Worm (Caenorhabditis elegans) whole organism, young adult: ENCODE measurements around the gene W08E12.9.

Source experiments
- B0261.1 ChIP-seq: sonication (generic microtip); optimal IDR thresholded peaks from 2 replicates; lab custom pipeline; 2016; ENCODE audit warnings: mild to moderate bottlenecking, missing genetic modification characterization, moderate library complexity, missing compliant biosample characterization
- C06A6.2 ChIP-seq: fragments of 200-800 bp; sonication (Bioruptor generic); conservative IDR thresholded peaks from 2 replicates; pipeline ENCODE4 v1.3.6; 2022; ENCODE audit warnings: missing genetic modification characterization, missing compliant biosample characterization
- C17E4.6 ChIP-seq: fragments of 200-800 bp; sonication (Bioruptor generic); IDR thresholded peaks from 2 replicates; pipeline ENCODE4 v1.3.6; 2022; ENCODE audit warnings: missing genetic modification reagents, missing genetic modification characterization, missing compliant biosample characterization
- F10E7.11 ChIP-seq: sonication (generic microtip); optimal IDR thresholded peaks from 2 replicates; lab custom pipeline; 2017; ENCODE audit warnings: mild to moderate bottlenecking, missing genetic modification characterization, moderate library complexity, missing compliant biosample characterization
- F23B12.7 ChIP-seq: sonication (generic microtip); optimal IDR thresholded peaks from 2 replicates; lab custom pipeline; 2017; ENCODE audit warnings: missing genetic modification characterization, mild to moderate bottlenecking, missing compliant biosample characterization, antibody characterized with exemption, moderate library complexity; ENCODE audit not compliant: insufficient read depth
- F37B4.10 ChIP-seq: fragments of 200-800 bp; sonication (Bioruptor generic); IDR thresholded peaks from 2 replicates; pipeline ENCODE4 v1.3.6; 2022; ENCODE audit warnings: missing genetic modification characterization, missing compliant biosample characterization
- F57C9.4 ChIP-seq: sonication (generic microtip); optimal IDR thresholded peaks from 2 replicates; lab custom pipeline; 2017; ENCODE audit warnings: mild to moderate bottlenecking, missing genetic modification characterization, missing compliant biosample characterization
- K11D2.4 ChIP-seq: fragments of 200-800 bp; sonication (Bioruptor generic); IDR thresholded peaks from 2 replicates; pipeline ENCODE4 v1.3.6; 2022; ENCODE audit warnings: missing genetic modification reagents, missing genetic modification characterization, missing compliant biosample characterization
- Y67H2A.10 ChIP-seq: fragments of 200-800 bp; sonication (Bioruptor generic); conservative IDR thresholded peaks from 2 replicates; pipeline ENCODE4 v1.3.6; 2022; ENCODE audit warnings: missing genetic modification reagents, missing genetic modification characterization, missing compliant biosample characterization
- Y95B8A.8 ChIP-seq: fragments of 200-800 bp; sonication (Bioruptor generic); IDR thresholded peaks from 2 replicates; pipeline ENCODE4 v1.3.6; 2022; ENCODE audit warnings: missing genetic modification reagents, missing genetic modification characterization, missing compliant biosample characterization
- ama-1 ChIP-seq, 3 experiments: fragments of 150-350 bp in 1 of 3; sonication (generic microtip) in 2 of 3; optimal IDR thresholded peaks; 2 replicates each; lab custom pipeline; 2014 to 2018; ENCODE audit warnings: missing biosample characterization in 2 of 3, missing genetic modification characterization in 2 of 3, missing genetic modification reagents in 2 of 3
- aptf-2 ChIP-seq: fragments of 200-800 bp; sonication (Bioruptor generic); conservative IDR thresholded peaks from 2 replicates; pipeline ENCODE4 v1.3.6; 2022; ENCODE audit warnings: missing genetic modification reagents, missing genetic modification characterization, missing compliant biosample characterization
- athp-1 ChIP-seq: sonication (generic microtip); optimal IDR thresholded peaks from 2 replicates; lab custom pipeline; 2017; ENCODE audit warnings: mild to moderate bottlenecking, missing genetic modification characterization, missing compliant biosample characterization
- attf-5 ChIP-seq: fragments of 200-800 bp; sonication (Bioruptor generic); optimal IDR thresholded peaks from 2 replicates; lab custom pipeline; 2018; ENCODE audit warnings: mild to moderate bottlenecking, missing genetic modification characterization, missing compliant biosample characterization
- bed-2 ChIP-seq: fragments of 200-800 bp; sonication (Bioruptor generic); IDR thresholded peaks from 2 replicates; pipeline ENCODE4 v1.3.6; 2022; ENCODE audit warnings: missing genetic modification reagents, missing genetic modification characterization, missing compliant biosample characterization
- cebp-2 ChIP-seq: fragments of 200-800 bp; sonication (Bioruptor generic); IDR thresholded peaks from 2 replicates; pipeline ENCODE4 v1.3.6; 2022; ENCODE audit warnings: missing genetic modification characterization, missing compliant biosample characterization
- ceh-27 ChIP-seq: fragments of 200-800 bp; sonication (Bioruptor generic); optimal IDR thresholded peaks from 2 replicates; lab custom pipeline; 2018; ENCODE audit warnings: mild to moderate bottlenecking, missing genetic modification characterization, moderate library complexity, missing compliant biosample characterization
- ceh-58 ChIP-seq: fragments of 200-800 bp; sonication (Bioruptor generic); IDR thresholded peaks from 2 replicates; pipeline ENCODE4 v1.3.6; 2022; ENCODE audit warnings: missing genetic modification characterization, missing compliant biosample characterization
- ceh-79 ChIP-seq: sonication (generic microtip); optimal IDR thresholded peaks from 2 replicates; lab custom pipeline; 2017; ENCODE audit warnings: mild to moderate bottlenecking, missing genetic modification characterization, missing compliant biosample characterization
- ceh-91 ChIP-seq: fragments of 200-800 bp; sonication (Bioruptor generic); IDR thresholded peaks from 2 replicates; pipeline ENCODE4 v1.3.6; 2022; ENCODE audit warnings: missing genetic modification reagents, missing genetic modification characterization, missing compliant biosample characterization
- efl-1 ChIP-seq: fragments of 150-350 bp; optimal IDR thresholded peaks from 2 replicates; lab custom pipeline; 2014; ENCODE audit warnings: missing biosample characterization, missing genetic modification reagents, missing genetic modification characterization
- ekl-4 ChIP-seq: fragments of 200-800 bp; sonication (Bioruptor generic); IDR thresholded peaks from 2 replicates; pipeline ENCODE4 v1.3.6; 2022; ENCODE audit warnings: missing genetic modification reagents, missing genetic modification characterization, missing compliant biosample characterization
- him-1 ChIP-seq: sonication (generic microtip); optimal IDR thresholded peaks from 2 replicates; lab custom pipeline; 2016; ENCODE audit warnings: missing genotype, missing genetic modification reagents, missing genetic modification characterization, missing compliant biosample characterization
- hlh-26 ChIP-seq: fragments of 200-800 bp; sonication (Bioruptor generic); conservative IDR thresholded peaks from 2 replicates; pipeline ENCODE4 v1.3.6; 2022; ENCODE audit warnings: missing genetic modification reagents, missing genetic modification characterization, missing compliant biosample characterization
- hmg-20 ChIP-seq: fragments of 200-800 bp; sonication (Bioruptor generic); IDR thresholded peaks from 2 replicates; pipeline ENCODE4 v1.3.6; 2022; ENCODE audit warnings: missing genetic modification reagents, missing genetic modification characterization, missing compliant biosample characterization
- hrde-1 ChIP-seq: sonication (generic microtip); optimal IDR thresholded peaks from 2 replicates; lab custom pipeline; 2016; ENCODE audit warnings: missing genetic modification characterization, mild to moderate bottlenecking, missing compliant biosample characterization, moderate library complexity, missing genotype, missing genetic modification reagents, borderline replicate concordance
- let-526 ChIP-seq: fragments of 200-800 bp; sonication (Bioruptor generic); IDR thresholded peaks from 2 replicates; pipeline ENCODE4 v1.3.6; 2022; ENCODE audit warnings: missing genetic modification reagents, missing genetic modification characterization, missing compliant biosample characterization
- let-607 ChIP-seq, 2 experiments: fragments of 200-800 bp in 1 of 2; sonication (Bioruptor generic) in 1 of 2; sonication (generic microtip) in 1 of 2; optimal IDR thresholded peaks; 2 replicates each; lab custom pipeline; 2016 to 2018; ENCODE audit warnings: mild to moderate bottlenecking in 2 of 2, missing compliant biosample characterization in 2 of 2, missing genetic modification characterization in 2 of 2, moderate library complexity in 2 of 2, missing genotype in 1 of 2
- lin-35 ChIP-seq, 3 experiments: fragments of 150-350 bp in 2 of 3; sonication (generic microtip) in 1 of 3; optimal IDR thresholded peaks; 2 replicates each; lab custom pipeline; 2014 to 2018; ENCODE audit warnings: missing biosample characterization in 3 of 3, missing genetic modification characterization in 3 of 3, missing genetic modification reagents in 3 of 3
- lin-54 ChIP-seq: fragments of 200-800 bp; sonication (Bioruptor generic); optimal IDR thresholded peaks from 2 replicates; lab custom pipeline; 2018; ENCODE audit warnings: mild to moderate bottlenecking, missing genetic modification characterization, missing compliant biosample characterization
- madf-3 ChIP-seq: fragments of 200-800 bp; sonication (Bioruptor generic); IDR thresholded peaks from 2 replicates; pipeline ENCODE4 v1.3.6; 2022; ENCODE audit warnings: missing genetic modification reagents, missing genetic modification characterization, missing compliant biosample characterization
- nfya-2 ChIP-seq: fragments of 200-800 bp; sonication (Bioruptor generic); IDR thresholded peaks from 2 replicates; pipeline ENCODE4 v1.3.6; 2022; ENCODE audit warnings: missing genetic modification reagents, missing genetic modification characterization, missing compliant biosample characterization
- nhr-27 ChIP-seq: fragments of 200-800 bp; sonication (Bioruptor generic); optimal IDR thresholded peaks from 2 replicates; lab custom pipeline; 2018; ENCODE audit warnings: mild to moderate bottlenecking, missing genetic modification characterization, moderate library complexity, missing compliant biosample characterization
- nhr-90 ChIP-seq: sonication (generic microtip); optimal IDR thresholded peaks from 2 replicates; lab custom pipeline; 2016; ENCODE audit warnings: missing genotype, mild to moderate bottlenecking, missing genetic modification characterization, missing compliant biosample characterization
- rcor-1 ChIP-seq: fragments of 200-800 bp; sonication (Bioruptor generic); IDR thresholded peaks from 2 replicates; pipeline ENCODE4 v1.3.6; 2022; ENCODE audit warnings: missing genetic modification reagents, missing genetic modification characterization, missing compliant biosample characterization
- rec-8 ChIP-seq, 2 experiments: sonication (generic microtip); optimal IDR thresholded peaks; 2 replicates each; lab custom pipeline; 2016; ENCODE audit warnings: mild to moderate bottlenecking in 2 of 2, missing genetic modification characterization in 2 of 2, missing genetic modification reagents in 2 of 2, missing genotype in 2 of 2, missing biosample characterization in 1 of 2, missing compliant biosample characterization in 1 of 2, moderate library complexity in 1 of 2
- repo-1 ChIP-seq: sonication (generic microtip); optimal IDR thresholded peaks from 2 replicates; lab custom pipeline; 2017; ENCODE audit warnings: mild to moderate bottlenecking, missing genetic modification characterization, missing compliant biosample characterization
- snpc-3.4 ChIP-seq: sonication (generic microtip); optimal IDR thresholded peaks from 2 replicates; lab custom pipeline; 2017; ENCODE audit warnings: missing genetic modification characterization, mild to moderate bottlenecking, missing compliant biosample characterization, antibody characterized with exemption, moderate library complexity, missing genotype, missing genetic modification reagents
- somi-1 ChIP-seq: fragments of 200-800 bp; sonication (Bioruptor generic); optimal IDR thresholded peaks from 2 replicates; lab custom pipeline; 2018; ENCODE audit warnings: mild to moderate bottlenecking, missing genetic modification characterization, missing compliant biosample characterization
- tbp1 ChIP-seq: fragments of 200-800 bp; sonication (Bioruptor generic); optimal IDR thresholded peaks from 2 replicates; lab custom pipeline; 2018; ENCODE audit warnings: mild to moderate bottlenecking, missing genetic modification characterization, missing compliant biosample characterization
- tbx-9 ChIP-seq: sonication (generic microtip); optimal IDR thresholded peaks from 2 replicates; lab custom pipeline; 2016; ENCODE audit warnings: borderline replicate concordance, missing genetic modification characterization, inconsistent platforms, missing compliant biosample characterization
- tlf-1 ChIP-seq: fragments of 200-800 bp; sonication (Bioruptor generic); optimal IDR thresholded peaks from 2 replicates; lab custom pipeline; 2018; ENCODE audit warnings: mild to moderate bottlenecking, missing genetic modification characterization, missing compliant biosample characterization
- unc-130 ChIP-seq: sonication (generic microtip); optimal IDR thresholded peaks from 2 replicates; lab custom pipeline; 2016; ENCODE audit warnings: missing genetic modification reagents, missing genetic modification characterization, missing compliant biosample characterization
- xnd-1 ChIP-seq: sonication (generic microtip); optimal IDR thresholded peaks from 2 replicates; lab custom pipeline; 2016; ENCODE audit warnings: missing genotype, missing genetic modification reagents, missing genetic modification characterization, missing compliant biosample characterization
- ztf-26 ChIP-seq: sonication (generic microtip); optimal IDR thresholded peaks from 2 replicates; lab custom pipeline; 2017; ENCODE audit warnings: missing genetic modification characterization, missing compliant biosample characterization
- ztf-28 ChIP-seq: fragments of 200-800 bp; sonication (Bioruptor generic); IDR thresholded peaks from 2 replicates; pipeline ENCODE4 v1.3.6; 2022; ENCODE audit warnings: missing genetic modification reagents, missing genetic modification characterization, missing compliant biosample characterization
- ztf-3 ChIP-seq: fragments of 200-800 bp; sonication (Bioruptor generic); optimal IDR thresholded peaks from 2 replicates; lab custom pipeline; 2018; ENCODE audit warnings: mild to moderate bottlenecking, missing genetic modification characterization, missing compliant biosample characterization
- ztf-6 ChIP-seq: fragments of 200-800 bp; sonication (Bioruptor generic); IDR thresholded peaks from 2 replicates; pipeline ENCODE4 v1.3.6; 2022; ENCODE audit warnings: missing genetic modification reagents, missing genetic modification characterization, missing compliant biosample characterization

W08E12.9 gene

ce11 chrIV:3311243-3311642, 3.9 kb upstream of the W08E12.9 start, which contains the start of gene zip-11 (continued):
- TF ChIP-seq hrde-1 (no peak), let-526 (GFP tag; lab: Robert Waterston, UW) (no peak), attf-5 (GFP tag; lab: Kevin White, UChicago) (peak; percentile 66), xnd-1 (no peak), ceh-58 (GFP tag; lab: Robert Waterston, UW) (no peak), C17E4.6 (GFP tag; lab: Robert Waterston, UW) (no peak), ceh-27 (GFP tag; lab: Kevin White, UChicago) (no peak), rec-8 (tag; optimal IDR thresholded peaks at IDR 0.05; lab: Kevin White, UChicago) (no peak), ama-1 (optimal IDR thresholded peaks at IDR 0.05; lab: Kevin White, UChicago) (no peak), ama-1 (GFP tag; optimal IDR thresholded peaks at IDR 0.05; lab: Kevin White, UChicago) (no peak), let-607 (tag; optimal IDR thresholded peaks at IDR 0.05; lab: Kevin White, UChicago) (peak; percentile 12 to 63), F23B12.7 (tag; lab: Kevin White, UChicago) (peak; percentile 29), lin-35 (GFP tag; optimal IDR thresholded peaks at IDR 0.05; lab: Kevin White, UChicago) (peak in 1 of 3 experiments; percentile 54), tbp1 (GFP tag; lab: Kevin White, UChicago) (no peak), Y67H2A.10 (GFP tag; lab: Robert Waterston, UW) (no peak), madf-3 (GFP tag; lab: Robert Waterston, UW) (0 out of 2 replicates have a peak, but pooled peaks have one; percentile 54), ztf-3 (no peak), repo-1 (tag; lab: Kevin White, UChicago) (no peak), F10E7.11 (tag; lab: Kevin White, UChicago) (no peak), ekl-4 (GFP tag; lab: Robert Waterston, UW) (0 out of 2 replicates have a peak, but pooled peaks have one; percentile 30), Y95B8A.8 (GFP tag; lab: Robert Waterston, UW) (no peak), aptf-2 (no peak), ztf-28 (GFP tag; lab: Robert Waterston, UW) (no peak), C06A6.2 (GFP tag; lab: Robert Waterston, UW) (no peak), hlh-26 (GFP tag; lab: Robert Waterston, UW) (no peak), K11D2.4 (GFP tag; lab: Robert Waterston, UW) (peak; percentile 83), him-1 (tag; lab: Kevin White, UChicago) (no peak), F37B4.10 (GFP tag; lab: Robert Waterston, UW) (0 out of 2 replicates have a peak, but pooled peaks have one; percentile 24), ztf-26 (tag; lab: Kevin White, UChicago) (peak; percentile 80), ztf-6 (GFP tag; lab: Robert Waterston, UW) (no peak), tlf-1 (GFP tag; lab: Kevin White, UChicago) (peak; percentile 14), F57C9.4 (tag; lab: Kevin White, UChicago) (peak; percentile 100), efl-1 (GFP tag; lab: Kevin White, UChicago) (no peak), lin-54 (GFP tag; lab: Kevin White, UChicago) (peak; percentile 51), unc-130 (no peak), snpc-3.4 (no peak), cebp-2 (GFP tag; lab: Robert Waterston, UW) (no peak), tbx-9 (tag; lab: Kevin White, UChicago) (no peak), ceh-91 (GFP tag; lab: Robert Waterston, UW) (no peak), somi-1 (GFP tag; lab: Kevin White, UChicago) (peak; percentile 26), athp-1 (tag; lab: Kevin White, UChicago) (no peak), ceh-79 (no peak), B0261.1 (tag; lab: Kevin White, UChicago) (no peak), rcor-1 (GFP tag; lab: Robert Waterston, UW) (no peak), bed-2 (no peak), nhr-27 (no peak), hmg-20 (GFP tag; lab: Robert Waterston, UW) (no peak), nfya-2 (no peak), nhr-90 (tag; lab: Kevin White, UChicago) (peak; percentile 75)
